Worm (Caenorhabditis elegans) whole organism, L3 larva: ENCODE data around the gene F53F4.18.

ENCODE experiments used
- R02D3.7 ChIP-seq: fragments of 150-350 bp; optimal IDR thresholded peaks from 2 replicates; lab custom pipeline; 2014; ENCODE audit warnings: missing biosample characterization, missing genetic modification characterization
- aly-2 ChIP-seq: fragments of 150-350 bp; optimal IDR thresholded peaks from 2 replicates; lab custom pipeline; 2014; ENCODE audit warnings: missing biosample characterization, missing genetic modification characterization
- ama-1 ChIP-seq: fragments of 150-350 bp; optimal IDR thresholded peaks from 2 replicates; lab custom pipeline; 2018
- ceh-16 ChIP-seq: sonication (generic microtip); optimal IDR thresholded peaks from 2 replicates; lab custom pipeline; 2017; ENCODE audit warnings: missing biosample characterization, missing genetic modification characterization
- elt-3 ChIP-seq, 3 experiments: fragments of 150-350 bp in 1 of 3; sonication (generic microtip) in 2 of 3; optimal IDR thresholded peaks; 2 replicates in 2 of 3; 4 replicates in 1 of 3; lab custom pipeline; 2014 to 2017; ENCODE audit warnings: missing biosample characterization in 3 of 3, missing genetic modification characterization in 3 of 3
- fos-1 ChIP-seq: fragments of 150-350 bp; optimal IDR thresholded peaks from 2 replicates; lab custom pipeline; 2014; ENCODE audit warnings: missing biosample characterization, missing genetic modification characterization
- nhr-237 ChIP-seq: fragments of 150-350 bp; optimal IDR thresholded peaks from 2 replicates; lab custom pipeline; 2014; ENCODE audit warnings: missing biosample characterization, missing genetic modification characterization
- pha-4 ChIP-seq: fragments of 150-350 bp; optimal IDR thresholded peaks from 2 replicates; lab custom pipeline; 2014; ENCODE audit warnings: missing biosample characterization, missing genetic modification reagents, missing genetic modification characterization
- zag-1 ChIP-seq: fragments of 150-350 bp; optimal IDR thresholded peaks from 2 replicates; lab custom pipeline; 2014; ENCODE audit warnings: missing biosample characterization, missing genetic modification characterization

DNA sequence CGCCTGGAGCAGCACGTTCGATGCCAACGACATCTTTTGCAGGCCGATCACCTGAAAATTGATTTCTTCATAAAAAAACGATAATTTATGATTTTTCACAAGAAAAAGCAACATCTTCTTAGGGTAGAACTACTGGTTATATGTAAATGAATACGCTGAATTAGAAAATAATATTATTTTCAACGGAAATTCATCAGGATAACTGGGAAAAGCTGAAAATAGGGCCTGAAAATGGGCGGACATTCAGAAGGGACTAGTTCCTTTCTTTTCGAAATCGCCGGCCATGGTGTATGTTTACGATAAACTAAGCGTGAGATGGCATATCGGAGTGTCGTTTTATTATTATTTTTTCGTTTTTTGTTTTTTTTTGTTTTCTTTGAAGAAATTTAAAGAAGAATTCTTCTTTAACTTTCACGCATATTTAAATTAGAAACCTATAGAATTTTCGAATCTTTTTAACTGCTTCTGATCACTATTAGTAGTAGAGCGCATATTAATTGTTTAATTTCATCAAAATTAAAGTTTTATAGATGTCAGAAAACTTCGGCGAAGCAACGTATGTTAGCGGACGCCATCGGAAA lies 35.7 kb downstream of the F53F4.18 start, which contains the start of the genes nduv-2 and F53F4.12:
- TF ChIP-seq elt-3 (tag; optimal IDR thresholded peaks at IDR 0.05; lab: Kevin White, UChicago), result no peak
- TF ChIP-seq pha-4, result no peak
- peak; percentile 86 for TF ChIP-seq R02D3.7
- no peak for TF ChIP-seq nhr-237 (tag; lab: Kevin White, UChicago)
- TF ChIP-seq ama-1, result no peak
- TF ChIP-seq aly-2, result no peak
- no peak for TF ChIP-seq ceh-16
- no peak for TF ChIP-seq fos-1
- no peak for TF ChIP-seq zag-1 (tag; lab: Kevin White, UChicago)
